Worm (Caenorhabditis elegans) whole organism, mixed stage, embryonic: Measurements from ENCODE around the gene agl-1.

Experiments
- lsy-2 ChIP-seq: fragments of 150-350 bp; optimal IDR thresholded peaks from 2 replicates; lab custom pipeline; 2014; ENCODE audit warnings: missing biosample characterization, missing genetic modification characterization
- sptf-1 ChIP-seq: sonication (generic microtip); optimal IDR thresholded peaks from 2 replicates; lab custom pipeline; 2017; ENCODE audit warnings: mild to moderate bottlenecking, missing genetic modification characterization, moderate library complexity, missing compliant biosample characterization

- TF ChIP-seq lsy-2 (no peak), sptf-1 (tag; lab: Kevin White, UChicago) (no peak)
Measured at ce11 chrII:14388213-14388612, 30.3 kb upstream of the agl-1 start, which contains the start of gene F26H11.8.
